Worm (Caenorhabditis elegans) whole organism, late embryonic: ENCODE data around the gene erl-1.

ENCODE experiments used
- K02D7.2 ChIP-seq: sonication (generic microtip); optimal IDR thresholded peaks from 2 replicates; lab custom pipeline; 2017; ENCODE audit warnings: mild to moderate bottlenecking, missing genetic modification characterization, missing compliant biosample characterization
- T23F11.4 ChIP-seq: fragments of 200-800 bp; sonication (Bioruptor generic); optimal IDR thresholded peaks from 2 replicates; lab custom pipeline; 2018; ENCODE audit warnings: mild to moderate bottlenecking, missing genetic modification characterization, missing compliant biosample characterization
- Y22D7AL.16 ChIP-seq: sonication (generic microtip); optimal IDR thresholded peaks from 2 replicates; lab custom pipeline; 2016; ENCODE audit warnings: missing genetic modification characterization, missing compliant biosample characterization
- ceh-14 ChIP-seq: sonication (generic microtip); optimal IDR thresholded peaks from 2 replicates; lab custom pipeline; 2016; ENCODE audit warnings: missing genotype, missing genetic modification characterization, missing compliant biosample characterization
- ceh-19 ChIP-seq: fragments of 200-800 bp; sonication (Bioruptor generic); optimal IDR thresholded peaks from 2 replicates; lab custom pipeline; 2018; ENCODE audit warnings: mild to moderate bottlenecking, missing genetic modification characterization, missing compliant biosample characterization
- ceh-2 ChIP-seq: sonication (generic microtip); optimal IDR thresholded peaks from 2 replicates; lab custom pipeline; 2016; ENCODE audit warnings: missing genotype, missing genetic modification characterization, missing compliant biosample characterization
- ceh-30 ChIP-seq: fragments of 150-350 bp; optimal IDR thresholded peaks from 2 replicates; lab custom pipeline; 2014; ENCODE audit warnings: missing biosample characterization, missing genetic modification characterization
- ceh-34 ChIP-seq: sonication (generic microtip); optimal IDR thresholded peaks from 2 replicates; lab custom pipeline; 2016; ENCODE audit warnings: mild to moderate bottlenecking, missing genetic modification characterization, missing compliant biosample characterization
- ceh-48 ChIP-seq: sonication (generic microtip); optimal IDR thresholded peaks from 2 replicates; lab custom pipeline; 2016; ENCODE audit warnings: missing genetic modification characterization, inconsistent platforms, missing compliant biosample characterization
- che-1 ChIP-seq: sonication (generic microtip); optimal IDR thresholded peaks from 2 replicates; lab custom pipeline; 2016; ENCODE audit warnings: mild to moderate bottlenecking, missing genetic modification characterization, missing compliant biosample characterization
- dve-1 ChIP-seq: sonication (generic microtip); optimal IDR thresholded peaks from 2 replicates; lab custom pipeline; 2017; ENCODE audit warnings: antibody characterized with exemption, mild to moderate bottlenecking, missing genetic modification characterization, missing compliant biosample characterization
- elt-2 ChIP-seq: sonication (generic microtip); optimal IDR thresholded peaks from 2 replicates; lab custom pipeline; 2016; ENCODE audit warnings: missing genetic modification reagents, missing genetic modification characterization, missing compliant biosample characterization
- elt-4 ChIP-seq: sonication (generic microtip); optimal IDR thresholded peaks from 2 replicates; lab custom pipeline; 2016; ENCODE audit warnings: missing genetic modification characterization, missing compliant biosample characterization
- ets-4 ChIP-seq: sonication (generic microtip); optimal IDR thresholded peaks from 2 replicates; lab custom pipeline; 2016; ENCODE audit warnings: missing genetic modification characterization, missing compliant biosample characterization
- fax-1 ChIP-seq: sonication (generic microtip); optimal IDR thresholded peaks from 2 replicates; lab custom pipeline; 2016; ENCODE audit warnings: missing genotype, missing genetic modification characterization, missing compliant biosample characterization
- fkh-10 ChIP-seq: fragments of 150-350 bp; optimal IDR thresholded peaks from 2 replicates; lab custom pipeline; 2014; ENCODE audit warnings: missing biosample characterization, missing genetic modification reagents, missing genetic modification characterization
- hlh-13 ChIP-seq: fragments of 200-800 bp; sonication (Bioruptor generic); optimal IDR thresholded peaks from 2 replicates; lab custom pipeline; 2018; ENCODE audit warnings: mild to moderate bottlenecking, missing genetic modification characterization, missing compliant biosample characterization
- hlh-30 ChIP-seq: sonication (generic microtip); optimal IDR thresholded peaks from 2 replicates; lab custom pipeline; 2017; ENCODE audit warnings: antibody characterized with exemption, missing genetic modification characterization, missing compliant biosample characterization; ENCODE audit not compliant: insufficient read depth
- hlh-8 ChIP-seq: sonication (generic microtip); optimal IDR thresholded peaks from 2 replicates; lab custom pipeline; 2016; ENCODE audit warnings: missing genotype, missing genetic modification characterization, missing compliant biosample characterization
- lim-6 ChIP-seq: sonication (generic microtip); optimal IDR thresholded peaks from 2 replicates; lab custom pipeline; 2016; ENCODE audit warnings: missing genetic modification characterization, missing compliant biosample characterization
- lin-11 ChIP-seq: fragments of 200-800 bp; sonication (Bioruptor generic); optimal IDR thresholded peaks from 2 replicates; lab custom pipeline; 2018; ENCODE audit warnings: mild to moderate bottlenecking, missing genetic modification characterization, missing compliant biosample characterization
- nfya-1 ChIP-seq: sonication (generic microtip); optimal IDR thresholded peaks from 2 replicates; lab custom pipeline; 2017; ENCODE audit warnings: missing genetic modification characterization, mild to moderate bottlenecking, missing compliant biosample characterization, antibody characterized with exemption, moderate library complexity
- odd-2 ChIP-seq: sonication (generic microtip); optimal IDR thresholded peaks from 2 replicates; lab custom pipeline; 2017; ENCODE audit warnings: antibody characterized with exemption, mild to moderate bottlenecking, missing genetic modification characterization, missing compliant biosample characterization
- pax-1 ChIP-seq: fragments of 150-350 bp; optimal IDR thresholded peaks from 2 replicates; lab custom pipeline; 2014; ENCODE audit warnings: missing biosample characterization, missing genetic modification characterization
- pros-1 ChIP-seq: fragments of 150-350 bp; optimal IDR thresholded peaks from 2 replicates; lab custom pipeline; 2014; ENCODE audit warnings: missing biosample characterization, missing genetic modification reagents, missing genetic modification characterization
- ref-2 ChIP-seq: sonication (generic microtip); optimal IDR thresholded peaks from 2 replicates; lab custom pipeline; 2016; ENCODE audit warnings: missing genetic modification characterization, missing compliant biosample characterization
- sdc-2 ChIP-seq: sonication (generic microtip); optimal IDR thresholded peaks from 2 replicates; lab custom pipeline; 2016; ENCODE audit warnings: missing genotype, missing genetic modification characterization, missing compliant biosample characterization
- sox-2 ChIP-seq: fragments of 200-800 bp; sonication (Bioruptor generic); IDR thresholded peaks from 2 replicates; pipeline ENCODE4 v1.3.6; 2022; ENCODE audit warnings: missing genetic modification reagents, missing genetic modification characterization, missing compliant biosample characterization
- sox-4 ChIP-seq: sonication (generic microtip); optimal IDR thresholded peaks from 2 replicates; lab custom pipeline; 2017; ENCODE audit warnings: mild to moderate bottlenecking, missing genetic modification characterization, inconsistent platforms, missing compliant biosample characterization
- syd-9 ChIP-seq: sonication (generic microtip); optimal IDR thresholded peaks from 2 replicates; lab custom pipeline; 2016; ENCODE audit warnings: mild to moderate bottlenecking, missing genetic modification characterization, moderate library complexity, missing compliant biosample characterization
- tbx-2 ChIP-seq: sonication (generic microtip); optimal IDR thresholded peaks from 2 replicates; lab custom pipeline; 2016; ENCODE audit warnings: missing genetic modification characterization, missing compliant biosample characterization
- tbx-7 ChIP-seq: sonication (generic microtip); optimal IDR thresholded peaks from 2 replicates; lab custom pipeline; 2016; ENCODE audit warnings: missing genotype, missing genetic modification characterization, missing compliant biosample characterization
- ttx-3 ChIP-seq: sonication (generic microtip); optimal IDR thresholded peaks from 2 replicates; lab custom pipeline; 2016; ENCODE audit warnings: missing genetic modification reagents, missing genetic modification characterization, missing compliant biosample characterization
- unc-3 ChIP-seq, 2 experiments: fragments of 200-800 bp in 1 of 2; sonication (Bioruptor generic) in 1 of 2; sonication (generic microtip) in 1 of 2; conservative IDR thresholded peaks in 1 of 2; optimal IDR thresholded peaks in 1 of 2; 2 replicates each; pipeline versions ENCODE4 v1.3.6 to Lab custom; 2016 to 2022; ENCODE audit warnings: missing compliant biosample characterization in 2 of 2, missing genetic modification characterization in 2 of 2, missing genetic modification reagents in 1 of 2
- unc-86 ChIP-seq: sonication (generic microtip); optimal IDR thresholded peaks from 2 replicates; lab custom pipeline; 2016; ENCODE audit warnings: missing genetic modification characterization, missing compliant biosample characterization
- ztf-16 ChIP-seq: sonication (generic microtip); optimal IDR thresholded peaks from 2 replicates; lab custom pipeline; 2017; ENCODE audit warnings: missing genetic modification characterization, missing compliant biosample characterization

The erl-1 gene

ce11 chrIV:12275892-12276291, 11.8 kb upstream of the erl-1 start, which contains the start of gene vps-8:
Gene vps-8, minus strand, starts transcription at chrIV:12275992.
- no peak for TF ChIP-seq che-1 (tag; lab: Kevin White, UChicago)

- TF ChIP-seq K02D7.2 (tag; lab: Kevin White, UChicago), result no peak
- TF ChIP-seq lin-11 (tag; lab: Kevin White, UChicago), result no peak
- no peak for TF ChIP-seq unc-86 (tag; lab: Kevin White, UChicago)
- no peak for TF ChIP-seq ref-2 (tag; lab: Kevin White, UChicago)
- no peak for TF ChIP-seq hlh-8 (tag; lab: Kevin White, UChicago)
Measured at ce11 chrIV:12278507-12278906, 9.2 kb upstream of the erl-1 start, which contains the start of the genes tag-335 and vkmt-1. Gene tag-335, minus strand, starts transcription at chrIV:12278594. Gene vkmt-1, plus strand, starts transcription at chrIV:12278725.

ce11 chrIV:12279340-12279739, 8.4 kb upstream of the erl-1 start, which contains the start of gene ltah-1.1:
Gene ltah-1.1, plus strand, starts transcription at chrIV:12279622.
- TF ChIP-seq nfya-1 (tag; lab: Kevin White, UChicago) (no peak), elt-2 (peak; percentile 16), dve-1 (tag; lab: Kevin White, UChicago) (no peak), ets-4 (tag; lab: Kevin White, UChicago) (no peak)
- TF ChIP-seq, all 69 proteins: peak for 1

ce11 chrIV:12282157-12282789, 5.5 kb upstream of the erl-1 start, which contains the start of the genes C42C1.12 and C42C1.19:
Gene C42C1.12, minus strand, starts transcription at chrIV:12282207.
Gene C42C1.19, plus strand, starts transcription at chrIV:12282739.
- TF ChIP-seq lin-11 (tag; lab: Kevin White, UChicago) (no peak), ets-4 (tag; lab: Kevin White, UChicago) (no peak), odd-2 (tag; lab: Kevin White, UChicago) (no peak), ceh-34 (tag; lab: Kevin White, UChicago) (no peak), Y22D7AL.16 (tag; lab: Kevin White, UChicago) (no peak), ceh-2 (tag; lab: Kevin White, UChicago) (no peak), fkh-10 (GFP tag; lab: Kevin White, UChicago) (no peak), fax-1 (no peak), T23F11.4 (no peak), tbx-7 (no peak), ztf-16 (tag; lab: Kevin White, UChicago) (no peak)

ce11 chrIV:12282873-12283272, 4.9 kb upstream of the erl-1 start, which contains the start of gene hpo-12:
Gene hpo-12, plus strand, starts transcription at chrIV:12283173.
- no peak for TF ChIP-seq elt-4 (tag; lab: Kevin White, UChicago)
- no peak for TF ChIP-seq syd-9 (tag; lab: Kevin White, UChicago)
- no peak for TF ChIP-seq K02D7.2 (tag; lab: Kevin White, UChicago)
- no peak for TF ChIP-seq hlh-30
- TF ChIP-seq fax-1, result no peak
- TF ChIP-seq ceh-34 (tag; lab: Kevin White, UChicago), result no peak
- TF ChIP-seq fkh-10 (GFP tag; lab: Kevin White, UChicago), result no peak
- no peak for TF ChIP-seq sox-2 (GFP tag; lab: Robert Waterston, UW)
- no peak for TF ChIP-seq ceh-19 (GFP tag; lab: Kevin White, UChicago)
- TF ChIP-seq hlh-13, result no peak
- no peak for TF ChIP-seq lim-6 (tag; lab: Kevin White, UChicago)
- no peak for TF ChIP-seq pros-1 (tag; lab: Kevin White, UChicago)

- no peak for TF ChIP-seq ttx-3
- TF ChIP-seq unc-3 (GFP tag; conservative IDR thresholded peaks at IDR 0.05; lab: Robert Waterston, UW), result no peak
- no peak for TF ChIP-seq unc-3 (tag; optimal IDR thresholded peaks at IDR 0.05; lab: Kevin White, UChicago)
- TF ChIP-seq ceh-14 (tag; lab: Kevin White, UChicago), result no peak
- TF ChIP-seq ets-4 (tag; lab: Kevin White, UChicago), result no peak
- TF ChIP-seq pax-1, result no peak
- TF ChIP-seq ceh-48 (tag; lab: Kevin White, UChicago), result no peak
- TF ChIP-seq fkh-10 (GFP tag; lab: Kevin White, UChicago), result no peak
- TF ChIP-seq sdc-2 (tag; lab: Kevin White, UChicago), result no peak
- no peak for TF ChIP-seq ztf-16 (tag; lab: Kevin White, UChicago)
- no peak for TF ChIP-seq ceh-30
- no peak for TF ChIP-seq sox-4
- TF ChIP-seq tbx-2, result no peak
- TF ChIP-seq, all 69 proteins: peak for 0
Measured at ce11 chrIV:12289149-12289548, 1.4 kb downstream of the erl-1 start, which contains the start of gene C42C1.9. Gene C42C1.9, plus strand, starts transcription at chrIV:12289449.
